Fruit fly (Drosophila melanogaster): ENCODE measurements around the gene Ifrd1.

DNA sequence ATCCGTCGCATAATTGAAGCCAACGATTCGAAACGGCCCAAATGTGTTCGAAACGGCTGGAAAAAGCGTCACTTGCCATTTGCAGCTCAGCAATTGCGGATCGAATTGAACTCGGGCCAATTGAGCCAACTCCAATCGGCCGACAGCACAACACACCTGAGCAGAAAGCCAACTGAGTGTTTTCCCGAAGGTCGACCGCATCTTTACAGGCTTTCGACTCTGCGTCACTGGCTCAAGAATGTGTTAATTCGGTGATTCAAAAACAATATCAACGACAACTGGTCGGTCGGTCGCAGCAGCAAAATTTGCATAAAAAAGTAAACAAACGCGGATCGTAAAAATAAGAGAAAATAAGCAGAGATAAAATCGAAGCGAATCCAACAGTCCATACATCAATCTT, 34.0 kb downstream of the Ifrd1 start:
- TF ChIP-seq pan (optimal IDR thresholded peaks at IDR 0.05) (no peak), usp (GFP tag; optimal IDR thresholded peaks at IDR 0.05) (no peak), psq (optimal IDR thresholded peaks at IDR 0.05) (no peak), CG8478 (optimal IDR thresholded peaks at IDR 0.05) (no peak), Dll (optimal IDR thresholded peaks at IDR 0.05) (no peak), EcR (GFP tag; optimal IDR thresholded peaks at IDR 0.05) (no peak)
